Worm (Caenorhabditis elegans) whole organism, L2 larva: ENCODE results near the gene C25A11.2.

Experiments
- C34F6.9 ChIP-seq: fragments of 150-350 bp; optimal IDR thresholded peaks from 2 replicates; lab custom pipeline; 2014; ENCODE audit warnings: missing biosample characterization, missing genetic modification characterization
- F13H6.1 ChIP-seq: sonication (generic microtip); optimal IDR thresholded peaks from 2 replicates; lab custom pipeline; 2016; ENCODE audit warnings: missing genetic modification characterization, missing compliant biosample characterization
- R02D3.7 ChIP-seq: fragments of 150-350 bp; optimal IDR thresholded peaks from 2 replicates; lab custom pipeline; 2014; ENCODE audit warnings: missing biosample characterization, missing genetic modification characterization
- Y55F3AM.14 ChIP-seq: fragments of 200-800 bp; sonication (Bioruptor generic); optimal IDR thresholded peaks from 2 replicates; lab custom pipeline; 2018; ENCODE audit warnings: mild to moderate bottlenecking, missing genetic modification characterization, missing compliant biosample characterization
- ZK546.5 ChIP-seq: sonication (generic microtip); optimal IDR thresholded peaks from 2 replicates; lab custom pipeline; 2017; ENCODE audit warnings: missing biosample characterization, missing genetic modification characterization
- alr-1 ChIP-seq: fragments of 150-350 bp; optimal IDR thresholded peaks from 2 replicates; lab custom pipeline; 2014; ENCODE audit warnings: missing biosample characterization, missing genetic modification characterization
- aly-2 ChIP-seq: fragments of 150-350 bp; optimal IDR thresholded peaks from 2 replicates; lab custom pipeline; 2014; ENCODE audit warnings: missing biosample characterization, missing genetic modification characterization
- ama-1 ChIP-seq: fragments of 150-350 bp; optimal IDR thresholded peaks from 2 replicates; lab custom pipeline; 2018; ENCODE audit warnings: inconsistent platforms
- ceh-16 ChIP-seq: fragments of 150-350 bp; optimal IDR thresholded peaks from 2 replicates; lab custom pipeline; 2014; ENCODE audit warnings: missing biosample characterization, missing genetic modification characterization
- ceh-82 ChIP-seq: fragments of 150-350 bp; optimal IDR thresholded peaks from 2 replicates; lab custom pipeline; 2014; ENCODE audit warnings: missing biosample characterization, missing genetic modification characterization
- crh-2 ChIP-seq: sonication (generic microtip); optimal IDR thresholded peaks from 2 replicates; lab custom pipeline; 2017; ENCODE audit warnings: missing biosample characterization, missing genetic modification characterization
- dmd-4 ChIP-seq: sonication (generic microtip); optimal IDR thresholded peaks from 2 replicates; lab custom pipeline; 2017; ENCODE audit warnings: missing biosample characterization, missing genetic modification characterization
- egl-27 ChIP-seq: sonication (generic microtip); optimal IDR thresholded peaks from 3 replicates; lab custom pipeline; 2017; ENCODE audit warnings: missing biosample characterization, missing genetic modification reagents, missing genetic modification characterization
- elt-1 ChIP-seq: fragments of 150-350 bp; optimal IDR thresholded peaks from 2 replicates; lab custom pipeline; 2014; ENCODE audit warnings: missing biosample characterization, missing genetic modification characterization
- elt-3 ChIP-seq: sonication (generic microtip); optimal IDR thresholded peaks from 2 replicates; lab custom pipeline; 2017; ENCODE audit warnings: missing biosample characterization, missing genetic modification characterization
- fos-1 ChIP-seq: fragments of 150-350 bp; optimal IDR thresholded peaks from 2 replicates; lab custom pipeline; 2014; ENCODE audit warnings: missing biosample characterization, missing genetic modification characterization
- gmeb-1 ChIP-seq: fragments of 150-350 bp; optimal IDR thresholded peaks from 2 replicates; lab custom pipeline; 2014; ENCODE audit warnings: missing biosample characterization, missing genetic modification characterization
- lin-13 ChIP-seq: fragments of 150-350 bp; optimal IDR thresholded peaks from 2 replicates; lab custom pipeline; 2014; ENCODE audit warnings: missing biosample characterization, missing genetic modification reagents, missing genetic modification characterization
- lin-39 ChIP-seq: fragments of 150-350 bp; optimal IDR thresholded peaks from 2 replicates; lab custom pipeline; 2014; ENCODE audit warnings: missing biosample characterization, missing genetic modification reagents, missing genetic modification characterization
- lsy-2 ChIP-seq, 2 experiments: fragments of 150-350 bp in 1 of 2; sonication (generic microtip) in 1 of 2; optimal IDR thresholded peaks; 2 replicates each; lab custom pipeline; 2014 to 2017; ENCODE audit warnings: missing biosample characterization in 2 of 2, missing genetic modification characterization in 2 of 2
- mab-5 ChIP-seq: fragments of 150-350 bp; optimal IDR thresholded peaks from 2 replicates; lab custom pipeline; 2014; ENCODE audit warnings: missing biosample characterization, missing genetic modification characterization
- mbf-1 ChIP-seq: sonication (generic microtip); optimal IDR thresholded peaks from 2 replicates; lab custom pipeline; 2017; ENCODE audit warnings: missing biosample characterization, missing genetic modification characterization
- mdl-1 ChIP-seq, 2 experiments: fragments of 150-350 bp in 1 of 2; sonication (generic microtip) in 1 of 2; optimal IDR thresholded peaks; 2 replicates each; lab custom pipeline; 2017; ENCODE audit warnings: missing biosample characterization in 2 of 2, missing genetic modification characterization in 2 of 2
- nhr-10 ChIP-seq: sonication (generic microtip); optimal IDR thresholded peaks from 2 replicates; lab custom pipeline; 2017; ENCODE audit warnings: missing biosample characterization, missing genetic modification characterization
- nhr-11 ChIP-seq: fragments of 150-350 bp; optimal IDR thresholded peaks from 2 replicates; lab custom pipeline; 2014; ENCODE audit warnings: missing biosample characterization, missing genetic modification characterization
- nhr-129 ChIP-seq: fragments of 150-350 bp; optimal IDR thresholded peaks from 2 replicates; lab custom pipeline; 2014; ENCODE audit warnings: missing biosample characterization, missing genetic modification characterization
- nhr-21 ChIP-seq: fragments of 150-350 bp; optimal IDR thresholded peaks from 2 replicates; lab custom pipeline; 2014; ENCODE audit warnings: missing biosample characterization, missing genetic modification characterization
- nhr-237 ChIP-seq: fragments of 150-350 bp; optimal IDR thresholded peaks from 2 replicates; lab custom pipeline; 2014; ENCODE audit warnings: missing biosample characterization, missing genetic modification characterization
- nhr-25 ChIP-seq: fragments of 150-350 bp; sonication (generic microtip); optimal IDR thresholded peaks from 3 replicates; lab custom pipeline; 2014; ENCODE audit warnings: missing biosample characterization, missing genetic modification characterization
- nhr-6 ChIP-seq: fragments of 150-350 bp; optimal IDR thresholded peaks from 2 replicates; lab custom pipeline; 2014; ENCODE audit warnings: missing biosample characterization, missing genetic modification characterization
- nhr-77 ChIP-seq: fragments of 150-350 bp; optimal IDR thresholded peaks from 2 replicates; lab custom pipeline; 2014; ENCODE audit warnings: missing biosample characterization, missing genetic modification characterization
- peb-1 ChIP-seq: fragments of 150-350 bp; optimal IDR thresholded peaks from 2 replicates; lab custom pipeline; 2014; ENCODE audit warnings: missing biosample characterization, missing genetic modification characterization
- sem-4 ChIP-seq: fragments of 150-350 bp; optimal IDR thresholded peaks from 2 replicates; lab custom pipeline; 2014; ENCODE audit warnings: missing biosample characterization, missing genetic modification reagents, missing genetic modification characterization
- skn-1 ChIP-seq: sonication (generic microtip); optimal IDR thresholded peaks from 2 replicates; lab custom pipeline; 2017; ENCODE audit warnings: missing biosample characterization, missing genetic modification characterization
- sma-3 ChIP-seq: sonication (generic microtip); optimal IDR thresholded peaks from 2 replicates; lab custom pipeline; 2016; ENCODE audit warnings: missing genetic modification reagents, missing genetic modification characterization, missing compliant biosample characterization
- sma-9 ChIP-seq, 2 experiments: fragments of 150-350 bp in 1 of 2; sonication (generic microtip) in 1 of 2; optimal IDR thresholded peaks; 2 replicates each; lab custom pipeline; 2014 to 2016; ENCODE audit warnings: missing genetic modification characterization in 2 of 2, mild to moderate bottlenecking in 1 of 2, missing biosample characterization in 1 of 2, missing compliant biosample characterization in 1 of 2, missing genetic modification reagents in 1 of 2, moderate library complexity in 1 of 2
- snpc-4 ChIP-seq: fragments of 150-350 bp; optimal IDR thresholded peaks from 2 replicates; lab custom pipeline; 2014; ENCODE audit warnings: missing biosample characterization, missing genetic modification characterization
- unc-39 ChIP-seq: fragments of 150-350 bp; optimal IDR thresholded peaks from 2 replicates; lab custom pipeline; 2014; ENCODE audit warnings: missing biosample characterization, missing genetic modification characterization
- unc-55 ChIP-seq: fragments of 150-350 bp; sonication (generic microtip); optimal IDR thresholded peaks from 3 replicates; lab custom pipeline; 2014; ENCODE audit warnings: missing biosample characterization, missing genetic modification reagents, missing genetic modification characterization
- unc-62 ChIP-seq: fragments of 150-350 bp; optimal IDR thresholded peaks from 2 replicates; lab custom pipeline; 2014; ENCODE audit warnings: missing biosample characterization, missing genetic modification reagents, missing genetic modification characterization
- ztf-1 ChIP-seq: fragments of 200-800 bp; sonication (Bioruptor generic); conservative IDR thresholded peaks from 2 replicates; pipeline ENCODE4 v1.3.6; 2022; ENCODE audit warnings: missing genetic modification characterization, missing compliant biosample characterization
- ztf-11 ChIP-seq: sonication (generic microtip); optimal IDR thresholded peaks from 2 replicates; lab custom pipeline; 2017; ENCODE audit warnings: missing biosample characterization, missing genetic modification characterization
- ztf-4 ChIP-seq: fragments of 150-350 bp; optimal IDR thresholded peaks from 2 replicates; lab custom pipeline; 2014; ENCODE audit warnings: missing biosample characterization, missing genetic modification characterization

C25A11.2 gene

DNA sequence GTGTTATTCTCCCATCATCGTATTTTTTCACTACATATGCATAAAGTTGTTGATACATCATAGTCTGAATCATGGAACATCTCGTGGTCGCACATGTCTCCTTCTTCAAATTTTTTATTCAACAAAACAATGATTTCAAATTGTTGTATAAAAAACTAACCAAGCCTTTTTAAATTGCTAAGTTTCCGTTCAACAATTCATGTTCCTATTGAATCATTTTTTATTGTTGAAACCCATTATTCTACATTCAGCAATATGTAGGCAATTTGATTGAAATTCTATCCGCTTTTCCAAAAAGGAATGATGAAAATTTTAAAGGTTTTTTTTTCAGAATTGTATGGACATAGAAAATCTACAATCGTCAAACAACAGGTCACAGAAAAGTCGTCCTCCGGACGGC lies 31.2 kb upstream of the C25A11.2 start, which contains the start of gene ajm-1:
ajm-1 (plus strand) TSS at position 301 of the 400 bp plus-strand sequence.
- TF ChIP-seq lsy-2 (tag; optimal IDR thresholded peaks at IDR 0.05; lab: Kevin White, UChicago) (no peak), ZK546.5 (no peak), ceh-16 (tag; lab: Kevin White, UChicago) (no peak), unc-39 (no peak), ama-1 (lab: Kevin White, UChicago) (no peak), nhr-77 (tag; lab: Kevin White, UChicago) (no peak), nhr-25 (tag; lab: Kevin White, UChicago) (no peak), mab-5 (tag; lab: Kevin White, UChicago) (no peak), R02D3.7 (no peak), F13H6.1 (no peak), sem-4 (no peak), elt-3 (no peak)

DNA sequence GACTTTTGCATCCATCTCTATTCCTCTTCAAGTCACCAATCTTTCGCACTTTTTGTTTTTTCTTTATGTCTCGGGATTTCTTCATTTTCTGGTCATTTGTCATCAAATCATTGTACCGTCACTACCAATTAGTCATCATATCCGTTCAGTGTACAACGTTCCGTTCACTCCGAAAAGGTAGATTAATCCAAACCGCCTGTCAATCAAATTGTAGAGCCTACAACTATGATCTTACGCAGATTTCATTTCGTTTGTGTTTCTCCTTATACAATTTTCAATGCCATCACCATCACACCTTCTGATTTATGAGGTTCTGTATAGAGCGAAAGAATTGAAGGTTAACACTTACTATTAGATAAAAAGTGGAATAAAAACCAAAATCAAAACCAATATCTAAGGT lies 28.0 kb upstream of the C25A11.2 start:
- no peak for TF ChIP-seq mbf-1 (tag; lab: Kevin White, UChicago)
- peak; percentile 39 for TF ChIP-seq egl-27
- no peak for TF ChIP-seq lsy-2 (tag; optimal IDR thresholded peaks at IDR 0.05; lab: Kevin White, UChicago)
- TF ChIP-seq nhr-25 (tag; lab: Kevin White, UChicago), result peak; percentile 65
- TF ChIP-seq ztf-1 (GFP tag; lab: Robert Waterston, UW), result no peak
- TF ChIP-seq ceh-16 (tag; lab: Kevin White, UChicago), result peak; percentile 89
- TF ChIP-seq C34F6.9, result no peak
- peak; percentile 34 for TF ChIP-seq sma-9 (GFP tag; optimal IDR thresholded peaks at IDR 0.05; lab: Kevin White, UChicago)
- no peak for TF ChIP-seq sma-9 (tag; optimal IDR thresholded peaks at IDR 0.05; lab: Kevin White, UChicago)
- TF ChIP-seq fos-1 (tag; lab: Kevin White, UChicago), result peak; percentile 15
- TF ChIP-seq mab-5 (tag; lab: Kevin White, UChicago), result no peak
- peak; percentile 71 for TF ChIP-seq sma-3 (GFP tag; lab: Kevin White, UChicago)
- TF ChIP-seq crh-2 (tag; lab: Kevin White, UChicago), result peak; percentile 30
- no peak for TF ChIP-seq aly-2 (tag; lab: Kevin White, UChicago)
- TF ChIP-seq nhr-6 (tag; lab: Kevin White, UChicago), result peak; percentile 46
- no peak for TF ChIP-seq nhr-10 (tag; lab: Kevin White, UChicago)

DNA sequence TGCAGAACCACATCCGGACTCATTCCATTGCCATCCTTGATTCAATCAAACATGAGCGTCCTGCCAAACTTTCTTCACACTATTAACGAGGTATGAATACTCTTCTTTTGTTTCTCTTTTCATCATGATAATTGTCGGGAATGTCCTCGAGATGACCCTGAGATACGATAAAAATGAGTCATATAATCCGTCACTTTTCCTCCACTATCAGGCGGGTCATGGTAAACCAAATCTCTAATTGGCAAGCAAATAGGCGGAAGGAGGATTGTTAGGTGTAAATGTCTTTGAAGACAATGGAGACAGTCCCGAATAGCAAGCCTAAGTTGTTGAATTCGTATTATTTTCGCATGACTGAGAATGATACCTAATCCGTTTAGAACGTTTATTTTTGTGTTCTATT lies 25.2 kb upstream of the C25A11.2 start:
- TF ChIP-seq elt-3 (no peak), nhr-21 (tag; lab: Kevin White, UChicago) (no peak), ceh-16 (tag; lab: Kevin White, UChicago) (peak; percentile 14)
- TF ChIP-seq, all 48 proteins: peak for 1

DNA sequence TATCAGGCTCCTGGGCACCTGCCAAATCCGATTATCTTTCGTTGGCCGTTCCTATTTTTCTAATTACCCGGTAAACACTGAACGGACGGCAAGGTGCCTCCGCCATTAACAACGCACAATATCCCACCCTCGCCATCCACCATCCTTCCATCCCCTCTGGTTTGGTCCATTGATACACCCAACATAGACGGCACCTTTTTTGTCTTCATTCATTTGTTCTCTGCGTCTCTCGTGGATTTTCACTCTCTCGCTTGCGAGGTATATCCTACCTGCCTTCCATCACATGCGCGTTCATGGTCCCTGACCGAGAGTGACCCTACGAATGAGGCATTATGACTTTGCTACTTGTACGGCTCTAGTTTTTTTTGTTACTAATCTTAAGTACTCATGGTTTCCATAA lies 24.3 kb upstream of the C25A11.2 start:
- no peak for TF ChIP-seq unc-55 (GFP tag; lab: Kevin White, UChicago)
- no peak for TF ChIP-seq ztf-4
- TF ChIP-seq mbf-1 (tag; lab: Kevin White, UChicago), result no peak
- TF ChIP-seq ceh-82 (tag; lab: Kevin White, UChicago), result no peak

DNA sequence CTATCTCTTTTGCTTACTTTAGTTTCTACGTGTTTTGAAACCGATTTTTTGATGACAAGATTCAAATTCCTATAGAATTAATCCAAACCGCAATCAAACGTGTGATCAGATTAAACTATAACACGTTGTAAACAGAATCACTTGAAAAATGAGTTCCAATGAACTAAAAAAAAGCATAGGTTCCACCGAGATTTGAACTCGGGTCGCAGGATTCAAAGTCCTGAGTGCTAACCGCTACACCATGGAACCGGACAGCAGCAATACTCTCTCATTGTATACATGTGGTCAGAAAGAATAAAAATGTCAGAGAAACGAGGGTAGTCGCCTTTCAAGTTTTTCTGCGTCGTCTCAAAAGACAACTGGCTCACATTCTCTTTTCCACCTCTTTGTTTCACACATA lies 22.5 kb upstream of the C25A11.2 start:
- TF ChIP-seq nhr-10 (tag; lab: Kevin White, UChicago) (no peak), mdl-1 (tag; optimal IDR thresholded peaks at IDR 0.05; lab: Kevin White, UChicago) (no peak), ztf-1 (GFP tag; lab: Robert Waterston, UW) (no peak), aly-2 (tag; lab: Kevin White, UChicago) (no peak), unc-55 (GFP tag; lab: Kevin White, UChicago) (peak; percentile 54), nhr-11 (tag; lab: Kevin White, UChicago) (peak; percentile 13), egl-27 (peak; percentile 25), sma-9 (GFP tag; optimal IDR thresholded peaks at IDR 0.05; lab: Kevin White, UChicago) (peak; percentile 60), sma-9 (tag; optimal IDR thresholded peaks at IDR 0.05; lab: Kevin White, UChicago) (no peak), lin-13 (GFP tag; lab: Kevin White, UChicago) (peak; percentile 74), mbf-1 (tag; lab: Kevin White, UChicago) (no peak), sem-4 (peak; percentile 25), skn-1 (no peak), unc-62 (no peak), elt-1 (no peak), ztf-4 (peak; percentile 20), ceh-16 (tag; lab: Kevin White, UChicago) (no peak), ztf-11 (tag; lab: Kevin White, UChicago) (no peak), nhr-237 (tag; lab: Kevin White, UChicago) (no peak), mab-5 (tag; lab: Kevin White, UChicago) (peak; percentile 9), crh-2 (tag; lab: Kevin White, UChicago) (peak; percentile 62), nhr-21 (tag; lab: Kevin White, UChicago) (peak; percentile 49), F13H6.1 (peak; percentile 40), snpc-4 (tag; lab: Kevin White, UChicago) (no peak), ama-1 (lab: Kevin White, UChicago) (no peak), nhr-6 (tag; lab: Kevin White, UChicago) (peak; percentile 63), R02D3.7 (no peak), Y55F3AM.14 (GFP tag; lab: Kevin White, UChicago) (peak; percentile 66), fos-1 (tag; lab: Kevin White, UChicago) (peak; percentile 42), nhr-129 (tag; lab: Kevin White, UChicago) (peak; percentile 77), lsy-2 (tag; optimal IDR thresholded peaks at IDR 0.05; lab: Kevin White, UChicago) (peak; percentile 23 to 30), peb-1 (tag; lab: Kevin White, UChicago) (no peak), dmd-4 (tag; lab: Kevin White, UChicago) (no peak), lin-39 (tag; lab: Kevin White, UChicago) (no peak), alr-1 (tag; lab: Kevin White, UChicago) (no peak), gmeb-1 (tag; lab: Kevin White, UChicago) (peak; percentile 36)
